Fruit fly (Drosophila melanogaster): ENCODE data around the gene mtd.
A peak's percentile ranks its signal among the peaks of the same experiment; 100 is the strongest.

mtd gene

dm6 chr3R:5299569-5300195 is 50.6 kb downstream of the mtd start, which contains the start of gene Tim17b1:
Gene Tim17b1, plus strand, starts transcription at chr3R:5300145.
- TF ChIP-seq chif (GFP tag; optimal IDR thresholded peaks at IDR 0.05) (no peak), Pdp1 (GFP tag; optimal IDR thresholded peaks at IDR 0.05) (peak in 1 of 2 experiments; percentile 51), exex (tag; optimal IDR thresholded peaks at IDR 0.05) (peak; percentile 43)

dm6 chr3R:5298599-5299307 is 51.5 kb downstream of the mtd start:
- no peak for TF ChIP-seq zen2 (GFP tag; IDR thresholded peaks at IDR 0.05; ENCODE audit: partially characterized antibody)
- no peak for TF ChIP-seq scrt (GFP tag; optimal IDR thresholded peaks at IDR 0.05)
- TF ChIP-seq onecut (GFP tag; IDR thresholded peaks at IDR 0.05), result peak; percentile 61; the same call in 1 of the 2 replicates
- TF ChIP-seq repo (GFP tag; optimal IDR thresholded peaks at IDR 0.05), result peak; percentile 52
- peak; percentile 84 for TF ChIP-seq NFAT (GFP tag; IDR thresholded peaks at IDR 0.05)
- peak; percentile 39 for TF ChIP-seq CG12942 (GFP tag; optimal IDR thresholded peaks at IDR 0.05)
- TF ChIP-seq CG13123 (GFP tag; optimal IDR thresholded peaks at IDR 0.05), result peak; percentile 39
- no peak for TF ChIP-seq abd-A (tag; optimal IDR thresholded peaks at IDR 0.05)
- peak; percentile 27 for TF ChIP-seq Sry-δ (GFP tag; optimal IDR thresholded peaks at IDR 0.05)
- no peak for TF ChIP-seq NK7.1 (GFP tag; optimal IDR thresholded peaks at IDR 0.05)
- TF ChIP-seq E2f1 (GFP tag; IDR thresholded peaks at IDR 0.05), result peak; percentile 57
- TF ChIP-seq CG7839 (tag; optimal IDR thresholded peaks at IDR 0.05), result peak; percentile 56
- TF ChIP-seq CG1233 (GFP tag; optimal IDR thresholded peaks at IDR 0.05), result peak; percentile 33
- no peak for TF ChIP-seq CG10462 (GFP tag; optimal IDR thresholded peaks at IDR 0.05)
- peak; percentile 13; the same call in 1 of the 3 replicates for TF ChIP-seq ken (GFP tag; IDR thresholded peaks at IDR 0.05)
- TF ChIP-seq Aef1 (GFP tag; IDR thresholded peaks at IDR 0.05), result peak; percentile 62
- TF ChIP-seq gro (GFP tag; optimal IDR thresholded peaks at IDR 0.05), result peak; percentile 39
- TF ChIP-seq dati (GFP tag; IDR thresholded peaks at IDR 0.05), result no peak
- no peak for TF ChIP-seq Dip2 (GFP tag; IDR thresholded peaks at IDR 0.05)
- TF ChIP-seq D (optimal IDR thresholded peaks at IDR 0.05), result no peak
- TF ChIP-seq D (GFP tag; optimal IDR thresholded peaks at IDR 0.05), result no peak
- TF ChIP-seq CG7745 (tag; optimal IDR thresholded peaks at IDR 0.05), result no peak
- TF ChIP-seq CG6683 (GFP tag; optimal IDR thresholded peaks at IDR 0.05), result no peak
- TF ChIP-seq Lpt (GFP tag; optimal IDR thresholded peaks at IDR 0.05), result no peak
- peak; percentile 60 for TF ChIP-seq Meics (GFP tag; optimal IDR thresholded peaks at IDR 0.05)
- TF ChIP-seq chinmo (GFP tag; IDR thresholded peaks at IDR 0.05; ENCODE audit: partially characterized antibody), result 0 out of 4 replicates have a peak, but pooled peaks have one; percentile 30
- peak; percentile 43 for TF ChIP-seq jumu (GFP tag; optimal IDR thresholded peaks at IDR 0.05)
- TF ChIP-seq CG8359 (GFP tag; optimal IDR thresholded peaks at IDR 0.05; ENCODE audit: borderline replicate concordance), result no peak
- 0 out of 3 replicates have a peak, but pooled peaks have one; percentile 47 for TF ChIP-seq Optix (GFP tag; IDR thresholded peaks at IDR 0.05)
- TF ChIP-seq CG5953 (GFP tag; IDR thresholded peaks at IDR 0.05), result no peak
- peak; percentile 52 for TF ChIP-seq B-H2 (GFP tag; optimal IDR thresholded peaks at IDR 0.05)
- peak; percentile 2 for TF ChIP-seq CG8388 (GFP tag; optimal IDR thresholded peaks at IDR 0.05)
- TF ChIP-seq pfk (GFP tag; optimal IDR thresholded peaks at IDR 0.05), result no peak
- TF ChIP-seq dimm (GFP tag; IDR thresholded peaks at IDR 0.05), result no peak
- TF ChIP-seq inv (GFP tag; IDR thresholded peaks at IDR 0.05; ENCODE audit: partially characterized antibody), result peak; percentile 32; the same call in 1 of the 2 replicates
- peak; percentile 24 for TF ChIP-seq CG4617 (GFP tag; optimal IDR thresholded peaks at IDR 0.05; ENCODE audit: borderline replicate concordance)
- peak; percentile 42 for TF ChIP-seq pho (GFP tag; optimal IDR thresholded peaks at IDR 0.05)
- TF ChIP-seq Stat92E (GFP tag; optimal IDR thresholded peaks at IDR 0.05), result peak in 1 of 3 experiments; percentile 26
- no peak for TF ChIP-seq Atf3 (GFP tag; optimal IDR thresholded peaks at IDR 0.05)
- no peak for TF ChIP-seq exex (tag; optimal IDR thresholded peaks at IDR 0.05)
- TF ChIP-seq oc (tag; optimal IDR thresholded peaks at IDR 0.05), result no peak
- 0 out of 3 replicates have a peak, but pooled peaks have one; percentile 23 for TF ChIP-seq croc (GFP tag; conservative IDR thresholded peaks at IDR 0.05)
- no peak for TF ChIP-seq Spps (tag; optimal IDR thresholded peaks at IDR 0.05)
- TF ChIP-seq Chrac-16 (GFP tag; optimal IDR thresholded peaks at IDR 0.05), result peak; percentile 72

Data from whole organism, embryonic.